Worm (Caenorhabditis elegans) whole organism, L3 larva: ENCODE measurements around the gene osm-1.
"Not testable (repeated sequence)": the region's sequence is repeated elsewhere in the genome, so short reads cannot be mapped to it uniquely, and the experiment has no call there.

Experiments
- ceh-16 ChIP-seq: sonication (generic microtip); optimal IDR thresholded peaks from 2 replicates; lab custom pipeline; 2017; ENCODE audit warnings: missing biosample characterization, missing genetic modification characterization
- ceh-28 ChIP-seq: fragments of 150-350 bp; optimal IDR thresholded peaks from 2 replicates; lab custom pipeline; 2014; ENCODE audit warnings: missing biosample characterization, missing genetic modification reagents, missing genetic modification characterization
- daf-12 ChIP-seq: fragments of 150-350 bp; optimal IDR thresholded peaks from 2 replicates; lab custom pipeline; 2014; ENCODE audit warnings: missing biosample characterization, missing genetic modification reagents, missing genetic modification characterization
- fos-1 ChIP-seq: fragments of 150-350 bp; optimal IDR thresholded peaks from 2 replicates; lab custom pipeline; 2014; ENCODE audit warnings: missing biosample characterization, missing genetic modification characterization
- lin-15B ChIP-seq: fragments of 150-350 bp; optimal IDR thresholded peaks from 2 replicates; lab custom pipeline; 2014; ENCODE audit warnings: missing biosample characterization, missing genetic modification characterization
- mdl-1 ChIP-seq: fragments of 150-350 bp; optimal IDR thresholded peaks from 2 replicates; lab custom pipeline; 2014; ENCODE audit warnings: missing biosample characterization, missing genetic modification characterization
- mml-1 ChIP-seq: fragments of 150-350 bp; sonication (generic microtip); optimal IDR thresholded peaks from 3 replicates; lab custom pipeline; 2014; ENCODE audit warnings: missing biosample characterization, missing genetic modification characterization
- nfya-1 ChIP-seq: sonication (generic microtip); optimal IDR thresholded peaks from 2 replicates; lab custom pipeline; 2017; ENCODE audit warnings: missing genetic modification characterization, mild to moderate bottlenecking, missing compliant biosample characterization, antibody characterized with exemption, moderate library complexity; ENCODE audit not compliant: insufficient read depth
- nhr-28 ChIP-seq: fragments of 150-350 bp; optimal IDR thresholded peaks from 2 replicates; lab custom pipeline; 2014; ENCODE audit warnings: missing biosample characterization, missing genetic modification characterization
- nhr-76 ChIP-seq: fragments of 150-350 bp; sonication (generic microtip); optimal IDR thresholded peaks from 5 replicates; lab custom pipeline; 2014; ENCODE audit warnings: missing biosample characterization, missing genetic modification characterization
- nhr-77 ChIP-seq: fragments of 150-350 bp; optimal IDR thresholded peaks from 2 replicates; lab custom pipeline; 2014; ENCODE audit warnings: missing biosample characterization, missing genetic modification characterization
- pha-4 ChIP-seq: fragments of 150-350 bp; optimal IDR thresholded peaks from 2 replicates; lab custom pipeline; 2014; ENCODE audit warnings: missing biosample characterization, missing genetic modification reagents, missing genetic modification characterization
- unc-39 ChIP-seq: sonication (generic microtip); optimal IDR thresholded peaks from 4 replicates; lab custom pipeline; 2017; ENCODE audit warnings: missing biosample characterization, missing genetic modification characterization

- not testable (repeated sequence) for TF ChIP-seq mml-1 (tag; lab: Kevin White, UChicago); fos-1; daf-12 (tag; lab: Kevin White, UChicago); ceh-16 (tag; lab: Kevin White, UChicago); lin-15B (tag; lab: Kevin White, UChicago); pha-4 (tag; lab: Kevin White, UChicago); mdl-1 (tag; lab: Kevin White, UChicago); nhr-77 (tag; lab: Kevin White, UChicago); ceh-28 (tag; lab: Kevin White, UChicago); nhr-28 (tag; lab: Kevin White, UChicago); nhr-76 (tag; lab: Kevin White, UChicago); unc-39; nfya-1 (tag; lab: Kevin White, UChicago)
These were observed 25.2 kb upstream of the osm-1 start, which contains the start of gene T25D1.2 for ce11 chrX:16515265-16515664.
